Fruit fly (Drosophila melanogaster) whole organism, embryonic: ENCODE data around the gene Muc96D.
A peak's percentile ranks its signal among the peaks of the same experiment; 100 is the strongest.

Experiments used
- Atf-2 ChIP-seq: fragments of 200-800 bp; sonication (Bioruptor generic); optimal IDR thresholded peaks from 2 replicates; lab custom pipeline; 2016; ENCODE audit warnings: missing biosample characterization, missing genetic modification characterization
- Bgb ChIP-seq: fragments of 200-800 bp; sonication (Bioruptor generic); IDR thresholded peaks from 2 replicates; pipeline ENCODE4 v1.3.6; 2022; ENCODE audit warnings: missing biosample characterization, missing genetic modification characterization; ENCODE audit not compliant: partially characterized antibody
- BtbVII ChIP-seq: fragments of 200-800 bp; sonication (Bioruptor generic); optimal IDR thresholded peaks from 3 replicates; lab custom pipeline; 2017; ENCODE audit warnings: missing biosample characterization, mild to moderate bottlenecking, missing genetic modification characterization
- C15 ChIP-seq: fragments of 200-800 bp; sonication (Bioruptor generic); IDR thresholded peaks from 3 replicates; pipeline ENCODE4 v1.3.6; 2022; ENCODE audit warnings: missing biosample characterization, missing genetic modification characterization
- CG10147 ChIP-seq: fragments of 200-800 bp; sonication (Bioruptor generic); optimal IDR thresholded peaks from 2 replicates; lab custom pipeline; 2019; ENCODE audit warnings: missing biosample characterization, mild to moderate bottlenecking, missing genetic modification characterization, moderate library complexity
- CG12942 ChIP-seq: fragments of 200-800 bp; sonication (Bioruptor generic); optimal IDR thresholded peaks from 3 replicates; lab custom pipeline; 2016; ENCODE audit warnings: missing biosample characterization, missing genetic modification characterization
- CG13894 ChIP-seq: fragments of 200-800 bp; sonication (Bioruptor generic); optimal IDR thresholded peaks from 3 replicates; lab custom pipeline; 2018; ENCODE audit warnings: missing biosample characterization, mild to moderate bottlenecking, missing genetic modification characterization, moderate library complexity
- CG15601 ChIP-seq: fragments of 200-800 bp; sonication (Bioruptor generic); optimal IDR thresholded peaks from 3 replicates; lab custom pipeline; 2019; ENCODE audit warnings: missing biosample characterization, mild to moderate bottlenecking, missing genetic modification characterization, moderate library complexity
- CG1603 ChIP-seq: fragments of 200-800 bp; sonication (Bioruptor generic); optimal IDR thresholded peaks from 2 replicates; lab custom pipeline; 2019; ENCODE audit warnings: missing biosample characterization, mild to moderate bottlenecking, missing genetic modification characterization, moderate library complexity
- CG1647 ChIP-seq: fragments of 200-800 bp; sonication (Bioruptor generic); optimal IDR thresholded peaks from 3 replicates; lab custom pipeline; 2016; ENCODE audit warnings: missing biosample characterization, missing genetic modification characterization
- CG16813 ChIP-seq: fragments of 200-800 bp; sonication (Bioruptor generic); IDR thresholded peaks from 3 replicates; pipeline ENCODE4 v1.3.6; 2022; ENCODE audit warnings: missing biosample characterization, missing genetic modification characterization; ENCODE audit not compliant: partially characterized antibody
- CG18262 ChIP-seq: fragments of 200-800 bp; optimal IDR thresholded peaks from 3 replicates; lab custom pipeline; 2019; ENCODE audit warnings: missing biosample characterization, mild to moderate bottlenecking, missing genetic modification characterization, moderate library complexity
- CG3995 ChIP-seq: fragments of 200-800 bp; sonication (Bioruptor generic); optimal IDR thresholded peaks from 3 replicates; lab custom pipeline; 2016; ENCODE audit warnings: missing biosample characterization, missing genetic modification characterization
- CG4282 ChIP-seq: fragments of 200-800 bp; sonication (Bioruptor generic); optimal IDR thresholded peaks from 2 replicates; lab custom pipeline; 2016; ENCODE audit warnings: missing biosample characterization, missing genetic modification characterization
- CG43689 ChIP-seq: fragments of 200-800 bp; sonication (Bioruptor generic); IDR thresholded peaks from 2 replicates; pipeline ENCODE4 v1.3.6; 2022; ENCODE audit warnings: missing biosample characterization, missing genetic modification characterization
- CG8290 ChIP-seq, 3 experiments: fragments of 200-800 bp; sonication (Bioruptor generic); optimal IDR thresholded peaks; 2 replicates each; lab custom pipeline; 2016 to 2019; ENCODE audit warnings: missing biosample characterization in 3 of 3, missing genetic modification characterization in 3 of 3, mild to moderate bottlenecking in 2 of 3, moderate library complexity in 1 of 3
- CG8944 ChIP-seq: fragments of 200-800 bp; sonication (Bioruptor generic); optimal IDR thresholded peaks from 3 replicates; lab custom pipeline; 2016; ENCODE audit warnings: missing biosample characterization, missing genetic modification characterization
- CG9437 ChIP-seq: fragments of 200-800 bp; sonication (Bioruptor generic); optimal IDR thresholded peaks from 2 replicates; lab custom pipeline; 2018; ENCODE audit warnings: missing biosample characterization, mild to moderate bottlenecking, missing genetic modification characterization
- CHES-1-like ChIP-seq: fragments of 200-800 bp; sonication (Bioruptor generic); optimal IDR thresholded peaks from 2 replicates; lab custom pipeline; 2016; ENCODE audit warnings: missing biosample characterization, missing genetic modification characterization
- D19A ChIP-seq: fragments of 200-800 bp; optimal IDR thresholded peaks from 3 replicates; lab custom pipeline; 2019; ENCODE audit warnings: missing biosample characterization, mild to moderate bottlenecking, missing genetic modification characterization, moderate library complexity
- Hr39 ChIP-seq: fragments of >200 bp; optimal IDR thresholded peaks from 2 replicates; lab custom pipeline; 2017
- NfI ChIP-seq: fragments of 200-800 bp; sonication (Bioruptor generic); optimal IDR thresholded peaks from 3 replicates; lab custom pipeline; 2018; ENCODE audit warnings: missing biosample characterization, mild to moderate bottlenecking, missing genetic modification characterization, moderate library complexity
- Spps ChIP-seq: fragments of 200-800 bp; sonication (Bioruptor generic); optimal IDR thresholded peaks from 2 replicates; lab custom pipeline; 2018; ENCODE audit warnings: missing biosample characterization, mild to moderate bottlenecking, missing genetic modification characterization
- Taf1 ChIP-seq: fragments of 200-800 bp; sonication (Bioruptor generic); IDR thresholded peaks from 2 replicates; pipeline ENCODE4 v1.3.6; 2022; ENCODE audit warnings: missing biosample characterization, missing genetic modification characterization
- Xrp1 ChIP-seq: fragments of 200-800 bp; sonication (Bioruptor generic); IDR thresholded peaks from 2 replicates; pipeline ENCODE4 v1.3.6; 2022; ENCODE audit warnings: missing biosample characterization, missing genetic modification characterization
- ab ChIP-seq: fragments of 200-800 bp; sonication (Bioruptor generic); optimal IDR thresholded peaks from 2 replicates; lab custom pipeline; 2016; ENCODE audit warnings: missing biosample characterization, missing genetic modification characterization
- al ChIP-seq: fragments of 200-800 bp; sonication (Bioruptor generic); IDR thresholded peaks from 2 replicates; pipeline ENCODE4 v1.3.6; 2022; ENCODE audit warnings: missing biosample characterization, missing genetic modification characterization
- aop ChIP-seq: fragments of 200-800 bp; sonication (Bioruptor generic); IDR thresholded peaks from 2 replicates; pipeline ENCODE4 v1.3.6; 2022; ENCODE audit warnings: missing biosample characterization, missing genetic modification characterization
- ap ChIP-seq: fragments of 200-800 bp; sonication (Bioruptor generic); IDR thresholded peaks from 2 replicates; pipeline ENCODE4 v1.3.6; 2022; ENCODE audit warnings: missing biosample characterization, missing genetic modification characterization
- az2 ChIP-seq: fragments of 200-800 bp; sonication (Bioruptor generic); optimal IDR thresholded peaks from 3 replicates; lab custom pipeline; 2016; ENCODE audit warnings: missing biosample characterization, missing genetic modification characterization
- bowl ChIP-seq: fragments of 200-800 bp; sonication (Bioruptor generic); IDR thresholded peaks from 2 replicates; pipeline ENCODE4 v1.3.6; 2022; ENCODE audit warnings: missing biosample characterization, missing genetic modification characterization
- cg ChIP-seq: fragments of 200-800 bp; sonication (Bioruptor generic); optimal IDR thresholded peaks from 3 replicates; lab custom pipeline; 2019; ENCODE audit warnings: missing biosample characterization, mild to moderate bottlenecking, missing genetic modification characterization, moderate library complexity
- corto ChIP-seq: fragments of 200-800 bp; sonication (Bioruptor generic); optimal IDR thresholded peaks from 2 replicates; lab custom pipeline; 2016; ENCODE audit warnings: missing biosample characterization, mild to moderate bottlenecking, missing genetic modification characterization, moderate library complexity
- dm ChIP-seq: fragments of 200-800 bp; sonication (Bioruptor generic); optimal IDR thresholded peaks from 3 replicates; lab custom pipeline; 2016; ENCODE audit warnings: missing biosample characterization, missing genetic modification characterization
- fd96Cb ChIP-seq: fragments of 200-800 bp; sonication (Bioruptor generic); optimal IDR thresholded peaks from 2 replicates; lab custom pipeline; 2018; ENCODE audit warnings: missing biosample characterization, mild to moderate bottlenecking, missing genetic modification characterization, moderate library complexity
- gem ChIP-seq: fragments of 200-800 bp; sonication (Bioruptor generic); optimal IDR thresholded peaks from 2 replicates; lab custom pipeline; 2019; ENCODE audit warnings: missing biosample characterization, mild to moderate bottlenecking, missing genetic modification characterization, moderate library complexity
- h ChIP-seq: fragments of >200 bp; optimal IDR thresholded peaks from 2 replicates; lab custom pipeline; 2017
- jing ChIP-seq: fragments of 200-800 bp; sonication (Bioruptor generic); optimal IDR thresholded peaks from 2 replicates; lab custom pipeline; 2018; ENCODE audit warnings: missing biosample characterization, mild to moderate bottlenecking, missing genetic modification characterization
- nmo ChIP-seq: fragments of 200-800 bp; sonication (Bioruptor generic); optimal IDR thresholded peaks from 2 replicates; lab custom pipeline; 2018; ENCODE audit warnings: missing biosample characterization, mild to moderate bottlenecking, missing genetic modification characterization, moderate library complexity
- pb ChIP-seq: fragments of 200-800 bp; sonication (Bioruptor generic); optimal IDR thresholded peaks from 3 replicates; lab custom pipeline; 2016; ENCODE audit warnings: missing biosample characterization, missing genetic modification characterization
- peb ChIP-seq: fragments of 200-800 bp; sonication (Bioruptor generic); IDR thresholded peaks from 2 replicates; pipeline ENCODE4 v1.3.6; 2022; ENCODE audit warnings: missing biosample characterization, missing genetic modification characterization
- pum ChIP-seq: fragments of 200-800 bp; sonication (Bioruptor generic); optimal IDR thresholded peaks from 2 replicates; lab custom pipeline; 2016; ENCODE audit warnings: missing biosample characterization, missing genetic modification characterization
- row ChIP-seq: fragments of 200-800 bp; sonication (Bioruptor generic); IDR thresholded peaks from 3 replicates; pipeline ENCODE4 v1.3.6; 2022; ENCODE audit warnings: missing biosample characterization, missing genetic modification characterization
- sd ChIP-seq: fragments of 200-800 bp; sonication (Bioruptor generic); optimal IDR thresholded peaks from 3 replicates; lab custom pipeline; 2018; ENCODE audit warnings: missing biosample characterization, mild to moderate bottlenecking, missing genetic modification characterization, moderate library complexity
- sim ChIP-seq: fragments of 200-800 bp; sonication (Bioruptor generic); IDR thresholded peaks from 2 replicates; pipeline ENCODE4 v1.3.6; 2022; ENCODE audit warnings: missing biosample characterization, missing genetic modification characterization
- sob ChIP-seq: fragments of 200-800 bp; sonication (Bioruptor generic); IDR thresholded peaks from 2 replicates; pipeline ENCODE4 v1.3.6; 2022; ENCODE audit warnings: missing biosample characterization, missing genetic modification characterization
- sqz ChIP-seq: fragments of 200-800 bp; sonication (Bioruptor generic); optimal IDR thresholded peaks from 3 replicates; lab custom pipeline; 2018; ENCODE audit warnings: missing biosample characterization, mild to moderate bottlenecking, missing genetic modification characterization
- tna ChIP-seq: fragments of 200-800 bp; sonication (Bioruptor generic); IDR thresholded peaks from 2 replicates; pipeline ENCODE4 v1.3.6; 2022; ENCODE audit warnings: missing biosample characterization, missing genetic modification characterization; ENCODE audit not compliant: partially characterized antibody
- usp ChIP-seq: fragments of >200 bp; optimal IDR thresholded peaks from 2 replicates; lab custom pipeline; 2017; ENCODE audit warnings: missing biosample characterization, missing genetic modification characterization
- vvl ChIP-seq: fragments of 200-800 bp; sonication (Bioruptor generic); IDR thresholded peaks from 2 replicates; pipeline ENCODE4 v1.3.6; 2022; ENCODE audit warnings: missing biosample characterization, missing genetic modification characterization

The Muc96D gene

dm6 chr3R:25448318-25448717 is 47.9 kb upstream of the Muc96D start (continued):
- TF ChIP-seq CG16813 (GFP tag; lab: Robert Waterston, UW) (no peak), CG4282 (GFP tag; lab: Kevin White, UChicago) (no peak), Atf-2 (GFP tag; lab: Kevin White, UChicago) (no peak), cg (no peak), CG9437 (GFP tag; lab: Kevin White, UChicago) (no peak), az2 (GFP tag; lab: Kevin White, UChicago) (no peak), Bgb (no peak), bowl (GFP tag; lab: Robert Waterston, UW) (no peak), Hr39 (lab: Kevin White, UChicago) (no peak), ab (GFP tag; lab: Kevin White, UChicago) (no peak), Xrp1 (GFP tag; lab: Robert Waterston, UW) (0 out of 2 replicates have a peak, but pooled peaks have one; percentile 10), vvl (peak; percentile 21; the same call in 1 of the 2 replicates), CG1603 (tag; lab: Kevin White, UChicago) (peak; percentile 19), CG18262 (tag; lab: Kevin White, UChicago) (no peak), CHES-1-like (GFP tag; lab: Kevin White, UChicago) (no peak), CG15601 (tag; lab: Kevin White, UChicago) (no peak), Taf1 (GFP tag; lab: Robert Waterston, UW) (no peak), ap (GFP tag; lab: Robert Waterston, UW) (no peak), C15 (GFP tag; lab: Robert Waterston, UW) (no peak), Spps (no peak), D19A (tag; lab: Kevin White, UChicago) (peak; percentile 90), sqz (no peak), CG10147 (GFP tag; lab: Kevin White, UChicago) (no peak), aop (GFP tag; lab: Robert Waterston, UW) (no peak), CG1647 (GFP tag; lab: Kevin White, UChicago) (no peak), sd (tag; lab: Kevin White, UChicago) (no peak), CG8944 (GFP tag; lab: Kevin White, UChicago) (no peak), pum (GFP tag; lab: Kevin White, UChicago) (no peak), tna (GFP tag; lab: Robert Waterston, UW) (no peak), CG43689 (GFP tag; lab: Robert Waterston, UW) (0 out of 2 replicates have a peak, but pooled peaks have one; percentile 12), BtbVII (GFP tag; lab: Kevin White, UChicago) (no peak), sim (no peak), peb (GFP tag; lab: Robert Waterston, UW) (no peak), NfI (GFP tag; lab: Kevin White, UChicago) (no peak), CG8290 (GFP tag; optimal IDR thresholded peaks at IDR 0.05; lab: Kevin White, UChicago) (no peak), CG8290 (tag; optimal IDR thresholded peaks at IDR 0.05; lab: Kevin White, UChicago) (no peak), CG3995 (no peak), gem (peak; percentile 0), usp (GFP tag; lab: Kevin White, UChicago) (no peak), row (0 out of 3 replicates have a peak, but pooled peaks have one; percentile 28), corto (GFP tag; lab: Kevin White, UChicago) (no peak), sob (GFP tag; lab: Robert Waterston, UW) (no peak), pb (GFP tag; lab: Kevin White, UChicago) (no peak), h (no peak), fd96Cb (tag; lab: Kevin White, UChicago) (no peak), CG13894 (no peak), nmo (GFP tag; lab: Kevin White, UChicago) (peak; percentile 11), dm (GFP tag; lab: Kevin White, UChicago) (no peak), jing (no peak), al (GFP tag; lab: Robert Waterston, UW) (no peak), CG12942 (no peak)
